Worm (Caenorhabditis elegans) whole organism, midembryonic: ENCODE results near the gene spp-26.

ENCODE experiments used
- T22C8.4 ChIP-seq: fragments of 200-800 bp; sonication (Bioruptor generic); IDR thresholded peaks from 2 replicates; pipeline ENCODE4 v1.3.6; 2022; ENCODE audit warnings: missing genetic modification characterization, missing compliant biosample characterization
- cog-1 ChIP-seq: sonication (generic microtip); optimal IDR thresholded peaks from 2 replicates; lab custom pipeline; 2016; ENCODE audit warnings: missing genetic modification characterization, missing compliant biosample characterization
- flt-1 ChIP-seq: fragments of 200-800 bp; sonication (Bioruptor generic); IDR thresholded peaks from 2 replicates; pipeline ENCODE4 v1.3.6; 2022; ENCODE audit warnings: missing genetic modification characterization, missing compliant biosample characterization
- klf-2 ChIP-seq: fragments of 200-800 bp; sonication (Bioruptor generic); conservative IDR thresholded peaks from 2 replicates; pipeline ENCODE4 v1.3.6; 2022; ENCODE audit warnings: missing genetic modification reagents, missing genetic modification characterization, missing compliant biosample characterization
- med-1 ChIP-seq: sonication (generic microtip); optimal IDR thresholded peaks from 2 replicates; lab custom pipeline; 2017; ENCODE audit warnings: missing genetic modification characterization, mild to moderate bottlenecking, missing compliant biosample characterization, antibody characterized with exemption, missing genetic modification reagents; ENCODE audit not compliant: insufficient read depth
- ref-1 ChIP-seq: fragments of 200-800 bp; sonication (Bioruptor generic); conservative IDR thresholded peaks from 2 replicates; pipeline ENCODE4 v1.3.6; 2022; ENCODE audit warnings: missing genetic modification reagents, missing genetic modification characterization, missing compliant biosample characterization
- tab-1 ChIP-seq: fragments of 200-800 bp; sonication (Bioruptor generic); IDR thresholded peaks from 2 replicates; pipeline ENCODE4 v1.3.6; 2022; ENCODE audit warnings: missing genetic modification characterization, missing compliant biosample characterization
- ztf-23 ChIP-seq: fragments of 200-800 bp; sonication (Bioruptor generic); IDR thresholded peaks from 2 replicates; pipeline ENCODE4 v1.3.6; 2022; ENCODE audit warnings: missing genetic modification reagents, missing genetic modification characterization, missing compliant biosample characterization
- ztf-29 ChIP-seq: fragments of 200-800 bp; sonication (Bioruptor generic); IDR thresholded peaks from 2 replicates; pipeline ENCODE4 v1.3.6; 2022; ENCODE audit warnings: missing genetic modification reagents, missing genetic modification characterization, missing compliant biosample characterization

The spp-26 gene

DNA sequence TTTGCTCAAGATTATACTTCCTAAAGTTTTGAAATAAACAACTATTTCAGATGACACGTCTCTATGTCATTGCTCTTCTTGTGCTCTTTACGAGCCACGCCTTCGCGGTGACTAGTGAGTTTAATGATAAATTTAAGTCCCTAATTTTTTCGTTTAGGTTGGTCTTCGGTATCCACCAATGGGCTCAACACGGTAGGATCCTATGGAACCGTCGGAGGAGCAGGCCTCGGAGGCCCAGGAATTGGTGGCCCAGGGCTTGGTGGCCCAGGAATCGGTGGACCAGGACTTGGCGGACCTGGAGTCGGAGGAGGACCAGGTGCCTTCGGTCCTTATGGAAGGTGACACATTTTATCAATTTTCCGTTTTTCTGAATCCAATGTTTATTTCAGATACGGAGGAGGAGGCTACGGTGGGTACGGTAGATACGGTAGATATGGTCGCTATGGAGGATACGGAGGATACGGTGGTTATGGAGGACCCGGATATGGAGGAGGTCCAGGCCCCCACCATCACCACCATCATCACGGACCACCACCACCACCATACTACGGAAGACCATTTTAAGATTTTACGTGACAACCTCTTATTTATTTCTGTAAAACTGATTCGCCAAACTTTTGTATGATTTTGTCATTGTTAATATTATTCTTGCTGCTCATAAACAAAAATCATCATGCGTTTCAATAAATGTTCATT is 38.5 kb downstream of the spp-26 start, which contains the start of the genes F46E10.2 and F46E10.18:
Gene F46E10.2 (plus strand): TSS at position 51 of the 696 bp plus-strand sequence.
Gene F46E10.18 (plus strand): TSS at position 646 of the 696 bp plus-strand sequence.
- TF ChIP-seq ref-1 (GFP tag; lab: Robert Waterston, UW) (no peak), ztf-23 (GFP tag; lab: Robert Waterston, UW) (no peak)

DNA sequence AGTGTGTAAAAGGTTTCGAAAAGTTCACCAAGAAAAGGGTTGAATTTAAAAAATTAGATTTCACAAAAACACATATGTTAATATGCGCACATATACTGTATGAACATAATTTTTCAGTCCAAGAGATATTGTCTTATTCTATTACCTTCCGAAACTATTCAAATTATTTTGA is 40.9 kb downstream of the spp-26 start, which contains the start of gene F46E10.3:
Gene F46E10.3 (plus strand): TSS at position 73 of the 172 bp plus-strand sequence.
- no peak for TF ChIP-seq klf-2 (GFP tag; lab: Robert Waterston, UW)
- no peak for TF ChIP-seq ztf-29 (GFP tag; lab: Robert Waterston, UW)
- TF ChIP-seq tab-1 (GFP tag; lab: Robert Waterston, UW) = no peak
- TF ChIP-seq ref-1 (GFP tag; lab: Robert Waterston, UW) = no peak
- no peak for TF ChIP-seq ztf-23 (GFP tag; lab: Robert Waterston, UW)
- no peak for TF ChIP-seq flt-1 (GFP tag; lab: Robert Waterston, UW)
- TF ChIP-seq med-1 = no peak

ce11 chrV:6517305-6518224 is 41.4 kb downstream of the spp-26 start:
- TF ChIP-seq tab-1 (GFP tag; lab: Robert Waterston, UW) (no peak), T22C8.4 (GFP tag; lab: Robert Waterston, UW) (no peak), ref-1 (GFP tag; lab: Robert Waterston, UW) (no peak), flt-1 (GFP tag; lab: Robert Waterston, UW) (no peak), med-1 (no peak), ztf-23 (GFP tag; lab: Robert Waterston, UW) (no peak), cog-1 (tag; lab: Kevin White, UChicago) (no peak), klf-2 (GFP tag; lab: Robert Waterston, UW) (no peak), ztf-29 (GFP tag; lab: Robert Waterston, UW) (no peak)

ce11 chrV:6516491-6517304 is 42.3 kb downstream of the spp-26 start, which contains the start of gene mdh-1:
Gene mdh-1 (minus strand): TSS chrV:6516526.
- no peak for TF ChIP-seq ztf-29 (GFP tag; lab: Robert Waterston, UW)
- TF ChIP-seq flt-1 (GFP tag; lab: Robert Waterston, UW) = no peak
- TF ChIP-seq ref-1 (GFP tag; lab: Robert Waterston, UW) = no peak
- TF ChIP-seq klf-2 (GFP tag; lab: Robert Waterston, UW) = no peak
- TF ChIP-seq T22C8.4 (GFP tag; lab: Robert Waterston, UW) = no peak
- no peak for TF ChIP-seq tab-1 (GFP tag; lab: Robert Waterston, UW)
- TF ChIP-seq ztf-23 (GFP tag; lab: Robert Waterston, UW) = no peak
- TF ChIP-seq cog-1 (tag; lab: Kevin White, UChicago) = no peak
- TF ChIP-seq med-1 = no peak

ce11 chrV:6515344-6515743 is 43.7 kb downstream of the spp-26 start:
- TF ChIP-seq med-1 (no peak), klf-2 (GFP tag; lab: Robert Waterston, UW) (no peak), ref-1 (GFP tag; lab: Robert Waterston, UW) (no peak), ztf-29 (GFP tag; lab: Robert Waterston, UW) (no peak), T22C8.4 (GFP tag; lab: Robert Waterston, UW) (no peak), ztf-23 (GFP tag; lab: Robert Waterston, UW) (no peak)

ce11 chrV:6514887-6515324 is 44.1 kb downstream of the spp-26 start, which contains the start of gene dpy-11:
Gene dpy-11 (minus strand): TSS chrV:6515240.
- no peak for TF ChIP-seq med-1
- no peak for TF ChIP-seq T22C8.4 (GFP tag; lab: Robert Waterston, UW)
- no peak for TF ChIP-seq ref-1 (GFP tag; lab: Robert Waterston, UW)
- TF ChIP-seq tab-1 (GFP tag; lab: Robert Waterston, UW) = no peak
- no peak for TF ChIP-seq ztf-23 (GFP tag; lab: Robert Waterston, UW)
- no peak for TF ChIP-seq ztf-29 (GFP tag; lab: Robert Waterston, UW)
- TF ChIP-seq flt-1 (GFP tag; lab: Robert Waterston, UW) = no peak
- TF ChIP-seq klf-2 (GFP tag; lab: Robert Waterston, UW) = no peak
- no peak for TF ChIP-seq cog-1 (tag; lab: Kevin White, UChicago)

DNA sequence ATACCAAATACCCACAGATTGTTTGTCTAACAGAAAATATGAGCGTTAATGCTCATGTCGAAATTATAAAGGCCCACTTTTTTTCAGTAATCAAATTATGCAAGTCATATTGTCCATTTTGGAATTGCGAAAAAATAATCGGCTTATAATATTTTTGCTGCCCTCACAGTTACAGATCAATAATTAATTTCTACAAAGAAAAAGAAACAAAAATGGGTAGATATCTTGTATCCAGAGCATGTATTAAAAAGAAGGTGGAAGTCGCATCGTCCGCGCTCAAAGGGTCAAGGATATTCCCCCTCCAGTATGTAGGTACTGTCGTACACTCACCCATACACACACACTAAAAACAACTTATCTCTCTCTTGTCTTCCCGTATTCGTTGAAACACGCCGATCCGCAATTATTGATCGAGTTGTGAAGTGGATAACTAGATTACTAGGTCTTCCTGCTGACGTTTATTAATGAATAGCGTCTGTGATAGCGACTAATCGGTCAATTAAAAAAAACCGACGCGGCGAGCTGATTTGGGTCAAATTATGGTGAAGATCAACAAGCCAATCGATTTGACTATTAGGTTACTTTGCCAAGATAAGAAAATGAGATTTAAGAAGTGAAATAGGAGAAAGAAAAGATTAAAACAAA is 45.1 kb downstream of the spp-26 start:
- no peak for TF ChIP-seq ztf-23 (GFP tag; lab: Robert Waterston, UW)
- 0 out of 2 replicates have a peak, but pooled peaks have one; percentile 18 for TF ChIP-seq T22C8.4 (GFP tag; lab: Robert Waterston, UW)

DNA sequence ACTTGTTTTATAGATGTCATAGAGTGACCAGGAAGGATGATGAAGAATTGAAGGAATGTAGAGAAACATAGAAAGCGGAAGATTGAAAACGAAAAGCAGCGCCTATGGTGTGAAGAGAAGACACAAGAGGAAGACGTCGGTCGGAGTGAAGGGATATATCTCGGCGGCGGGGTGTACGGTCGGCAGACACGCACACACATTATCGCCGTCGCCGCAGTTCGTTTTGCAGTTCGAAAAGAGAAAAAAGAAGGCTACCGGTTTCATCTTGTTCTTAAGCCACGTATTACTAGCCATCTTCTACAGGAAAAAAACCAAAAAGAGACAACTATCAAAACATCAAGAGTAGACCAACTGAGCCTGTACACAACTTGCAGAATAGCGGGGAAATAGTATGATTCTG is 45.6 kb downstream of the spp-26 start:
- TF ChIP-seq ztf-29 (GFP tag; lab: Robert Waterston, UW) = no peak
- TF ChIP-seq med-1 = no peak
- no peak for TF ChIP-seq T22C8.4 (GFP tag; lab: Robert Waterston, UW)
- no peak for TF ChIP-seq tab-1 (GFP tag; lab: Robert Waterston, UW)
- no peak for TF ChIP-seq ref-1 (GFP tag; lab: Robert Waterston, UW)
- no peak for TF ChIP-seq flt-1 (GFP tag; lab: Robert Waterston, UW)
- no peak for TF ChIP-seq klf-2 (GFP tag; lab: Robert Waterston, UW)
